Worm (Caenorhabditis elegans): Measurements from ENCODE around the gene pqn-73.

pqn-73 gene

DNA sequence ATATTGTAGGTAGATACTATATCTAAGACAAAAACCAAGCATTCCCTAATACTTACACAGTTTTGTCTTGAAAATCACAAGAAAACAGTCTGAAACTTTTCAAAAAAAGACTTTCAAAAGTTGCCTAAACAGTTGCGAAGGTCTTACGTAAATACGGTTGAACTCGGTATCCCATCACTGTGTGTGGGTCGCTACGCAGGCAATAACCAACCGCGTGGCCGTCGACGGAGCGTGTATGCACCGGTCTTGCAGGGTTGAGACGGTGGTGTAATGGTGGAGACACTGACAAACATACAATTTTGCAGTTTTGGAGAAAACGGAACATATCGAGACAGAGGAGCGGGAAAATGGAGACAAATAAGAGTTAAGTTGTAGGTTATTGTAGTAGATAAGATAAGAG is 20.7 kb downstream of the pqn-73 start, which contains the start of gene iff-2:
iff-2 (minus strand) TSS at position 141 of the 400 bp plus-strand sequence.
- TF ChIP-seq madf-3 (GFP tag; IDR thresholded peaks at IDR 0.05) (peak; percentile 97; the same call in 1 of the 2 replicates), repo-1 (tag; optimal IDR thresholded peaks at IDR 0.05) (peak; percentile 93), ztf-22 (GFP tag; optimal IDR thresholded peaks at IDR 0.05) (peak; percentile 95), hlh-26 (GFP tag; conservative IDR thresholded peaks at IDR 0.05) (no peak), unc-62 (GFP tag; optimal IDR thresholded peaks at IDR 0.05) (peak; percentile 87), egl-44 (GFP tag; IDR thresholded peaks at IDR 0.05) (peak; percentile 94), efl-1 (GFP tag; optimal IDR thresholded peaks at IDR 0.05) (peak; percentile 56), snpc-1.3 (tag; optimal IDR thresholded peaks at IDR 0.05; ENCODE audit: insufficient read depth) (peak; percentile 19), zfh-2 (GFP tag; conservative IDR thresholded peaks at IDR 0.05) (peak; percentile 95), xnd-1 (tag; optimal IDR thresholded peaks at IDR 0.05) (no peak), F57A8.1 (GFP tag; optimal IDR thresholded peaks at IDR 0.05) (peak; percentile 16), Y53F4B.3 (GFP tag; IDR thresholded peaks at IDR 0.05) (no peak), Y79H2A.3 (GFP tag; conservative IDR thresholded peaks at IDR 0.05) (no peak), somi-1 (GFP tag; optimal IDR thresholded peaks at IDR 0.05) (peak; percentile 93), Y56A3A.18 (GFP tag; IDR thresholded peaks at IDR 0.05) (peak; percentile 77; the same call in 1 of the 2 replicates), lin-40 (tag; optimal IDR thresholded peaks at IDR 0.05) (peak; percentile 98), sea-2 (GFP tag; IDR thresholded peaks at IDR 0.05) (no peak), lsy-27 (tag; optimal IDR thresholded peaks at IDR 0.05; ENCODE audit: borderline replicate concordance, insufficient read depth) (no peak), hsf-1 (GFP tag; IDR thresholded peaks at IDR 0.05) (0 out of 2 replicates have a peak, but pooled peaks have one; percentile 53), hlh-12 (tag; optimal IDR thresholded peaks at IDR 0.05) (no peak), ztf-18 (tag; optimal IDR thresholded peaks at IDR 0.05) (peak; percentile 84), B0035.1 (tag; optimal IDR thresholded peaks at IDR 0.05) (peak; percentile 78), tlf-1 (GFP tag; optimal IDR thresholded peaks at IDR 0.05) (peak; percentile 98), hmg-1.2 (GFP tag; IDR thresholded peaks at IDR 0.05) (peak; percentile 95), nhr-90 (tag; optimal IDR thresholded peaks at IDR 0.05) (peak; percentile 95), lin-54 (GFP tag; optimal IDR thresholded peaks at IDR 0.05) (peak; percentile 98), sptf-2 (GFP tag; optimal IDR thresholded peaks at IDR 0.05) (no peak), tbx-9 (tag; optimal IDR thresholded peaks at IDR 0.05; ENCODE audit: borderline replicate concordance) (no peak), ztf-25 (GFP tag; IDR thresholded peaks at IDR 0.05) (0 out of 2 replicates have a peak, but pooled peaks have one; percentile 9), hmg-20 (GFP tag; IDR thresholded peaks at IDR 0.05) (no peak; the same call in 1 of the 2 replicates), C17E4.6 (GFP tag; IDR thresholded peaks at IDR 0.05) (peak; percentile 93), mes-4 (tag; optimal IDR thresholded peaks at IDR 0.05) (no peak), K12H6.12 (tag; optimal IDR thresholded peaks at IDR 0.05) (peak; percentile 99), nfyb-1 (GFP tag; IDR thresholded peaks at IDR 0.05) (peak; percentile 97), cebp-2 (GFP tag; IDR thresholded peaks at IDR 0.05) (0 out of 2 replicates have a peak, but pooled peaks have one; percentile 51), ets-4 (GFP tag; optimal IDR thresholded peaks at IDR 0.05) (peak; percentile 99), nfya-2 (GFP tag; IDR thresholded peaks at IDR 0.05) (no peak), lsl-1 (GFP tag; optimal IDR thresholded peaks at IDR 0.05) (no peak), ceh-91 (GFP tag; IDR thresholded peaks at IDR 0.05) (peak; percentile 64), nhr-120 (GFP tag; IDR thresholded peaks at IDR 0.05) (peak; percentile 80; the same call in 1 of the 2 replicates), unc-130 (GFP tag; optimal IDR thresholded peaks at IDR 0.05) (no peak), lin-35 (GFP tag; optimal IDR thresholded peaks at IDR 0.05) (peak; percentile 29 to 96 (median 79)), K11D2.4 (GFP tag; IDR thresholded peaks at IDR 0.05) (peak; percentile 97), lin-26 (GFP tag; IDR thresholded peaks at IDR 0.05) (no peak), bed-1 (GFP tag; IDR thresholded peaks at IDR 0.05) (no peak), dpff-1 (tag; optimal IDR thresholded peaks at IDR 0.05) (no peak), F10E7.11 (tag; optimal IDR thresholded peaks at IDR 0.05) (peak; percentile 23), B0336.3 (GFP tag; IDR thresholded peaks at IDR 0.05) (peak; percentile 97), C06A6.2 (GFP tag; conservative IDR thresholded peaks at IDR 0.05) (peak; percentile 95)

All from whole organism, young adult.